Worm (Caenorhabditis elegans): Measurements from ENCODE around the gene plr-1.

plr-1 gene

DNA sequence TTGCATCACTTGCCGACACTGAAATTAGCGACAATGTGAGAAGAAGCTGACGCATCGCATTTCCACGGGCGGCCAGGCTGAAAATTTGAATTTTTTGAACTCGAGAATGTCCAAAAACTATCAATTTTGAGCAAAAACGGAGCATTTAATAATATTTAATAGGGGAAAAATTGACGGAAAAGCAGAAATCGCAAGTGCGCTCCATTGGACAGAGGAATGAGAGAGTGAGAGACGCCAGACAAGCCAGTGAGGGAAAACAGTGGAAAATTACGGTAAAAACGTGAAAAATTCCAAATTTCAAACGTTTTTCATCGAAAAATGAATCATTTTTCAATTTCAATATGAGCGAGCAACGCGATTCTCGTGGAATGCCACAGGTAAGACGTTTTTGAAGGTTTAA is 48.5 kb downstream of the plr-1 start, which contains the start of the genes Y66D12A.21 and spe-6 (continued):
- TF ChIP-seq lir-1 (GFP tag; conservative IDR thresholded peaks at IDR 0.05) = no peak

- no peak for TF ChIP-seq tbp1 (GFP tag; optimal IDR thresholded peaks at IDR 0.05)
- TF ChIP-seq sea-2 (GFP tag; IDR thresholded peaks at IDR 0.05) = 0 out of 2 replicates have a peak, but pooled peaks have one; percentile 6
Measured at ce11 chrIII:11505621-11506020, 48.9 kb downstream of the plr-1 start.

ce11 chrIII:11508816-11509215 is 52.1 kb downstream of the plr-1 start, which contains the start of gene Y66D12A.19:
Gene Y66D12A.19 (plus strand): TSS chrIII:11509081.
- TF ChIP-seq ets-4 (GFP tag; optimal IDR thresholded peaks at IDR 0.05) (no peak), Y95B8A.8 (GFP tag; IDR thresholded peaks at IDR 0.05) (no peak), lin-54 (GFP tag; optimal IDR thresholded peaks at IDR 0.05) (peak; percentile 7), D2030.7 (GFP tag; IDR thresholded peaks at IDR 0.05) (peak; percentile 26; the same call in 1 of the 2 replicates), ekl-4 (GFP tag; IDR thresholded peaks at IDR 0.05) (no peak), lsl-1 (GFP tag; optimal IDR thresholded peaks at IDR 0.05) (peak; percentile 73), cebp-2 (GFP tag; IDR thresholded peaks at IDR 0.05) (no peak), F33H1.4 (GFP tag; IDR thresholded peaks at IDR 0.05) (peak; percentile 77), nhr-27 (tag; optimal IDR thresholded peaks at IDR 0.05) (no peak), snpc-1.3 (tag; optimal IDR thresholded peaks at IDR 0.05; ENCODE audit: insufficient read depth) (no peak), F57A8.1 (GFP tag; optimal IDR thresholded peaks at IDR 0.05) (no peak), madf-6 (GFP tag; IDR thresholded peaks at IDR 0.05) (peak; percentile 21; the same call in 1 of the 2 replicates), somi-1 (GFP tag; optimal IDR thresholded peaks at IDR 0.05) (no peak)

DNA sequence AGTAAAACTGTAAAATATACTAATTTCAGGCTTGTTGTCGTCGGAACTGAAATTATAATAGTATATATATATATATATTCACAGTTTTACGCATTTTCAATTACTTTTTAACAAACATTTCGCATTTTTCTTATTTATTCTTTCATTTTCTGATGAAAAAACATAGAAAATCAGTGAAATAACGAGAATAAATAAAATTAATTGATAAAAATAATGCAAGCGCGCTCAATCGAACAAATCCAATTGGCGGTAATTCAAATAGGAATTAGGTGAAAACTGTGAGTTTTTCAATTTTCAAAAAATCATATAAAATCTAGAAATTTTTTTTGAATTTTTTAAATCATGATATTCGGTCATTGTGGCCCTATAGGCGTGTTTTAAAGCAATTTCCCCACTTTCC is 53.4 kb downstream of the plr-1 start:
- TF ChIP-seq lin-40 (tag; optimal IDR thresholded peaks at IDR 0.05) = no peak
- TF ChIP-seq attf-6 (GFP tag; IDR thresholded peaks at IDR 0.05) = no peak
- no peak for TF ChIP-seq die-1 (tag; optimal IDR thresholded peaks at IDR 0.05)
- TF ChIP-seq zfh-2 (GFP tag; conservative IDR thresholded peaks at IDR 0.05) = no peak
- TF ChIP-seq nfyb-1 (GFP tag; IDR thresholded peaks at IDR 0.05) = no peak
- no peak for TF ChIP-seq aptf-3 (GFP tag; IDR thresholded peaks at IDR 0.05)
- TF ChIP-seq madf-10 (tag; optimal IDR thresholded peaks at IDR 0.05) = no peak
- TF ChIP-seq ceh-91 (GFP tag; IDR thresholded peaks at IDR 0.05) = no peak
- TF ChIP-seq xnd-1 (tag; optimal IDR thresholded peaks at IDR 0.05) = no peak
- TF ChIP-seq mes-4 (tag; optimal IDR thresholded peaks at IDR 0.05) = no peak
- TF ChIP-seq F10E7.11 (tag; optimal IDR thresholded peaks at IDR 0.05) = no peak
- TF ChIP-seq cebp-2 (GFP tag; IDR thresholded peaks at IDR 0.05) = no peak
- TF ChIP-seq sea-2 (GFP tag; IDR thresholded peaks at IDR 0.05) = no peak
- TF ChIP-seq ceh-79 (tag; optimal IDR thresholded peaks at IDR 0.05) = no peak

DNA sequence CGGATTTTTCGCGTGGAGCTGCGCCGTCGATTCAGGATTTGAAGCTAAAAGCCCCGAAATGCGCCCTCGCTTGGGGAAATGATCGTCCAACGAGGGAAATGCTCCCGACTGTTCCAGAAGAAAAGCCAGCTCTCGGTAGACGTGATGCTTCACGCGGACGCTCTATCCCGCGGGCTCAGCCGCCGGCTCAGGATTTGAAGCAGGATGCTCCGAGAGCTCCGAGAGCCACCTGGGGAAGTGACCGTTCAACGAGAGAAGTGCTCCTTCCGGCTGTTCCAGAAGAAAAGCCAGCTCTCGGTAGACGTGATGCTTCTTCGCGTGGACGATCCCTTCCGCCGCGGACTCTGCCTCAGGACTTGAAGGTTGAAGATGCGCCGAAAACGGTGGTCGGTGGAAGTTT is 54.1 kb downstream of the plr-1 start:
- TF ChIP-seq lsl-1 (GFP tag; optimal IDR thresholded peaks at IDR 0.05) (no peak), Y53G8AR.9 (GFP tag; conservative IDR thresholded peaks at IDR 0.05) (no peak), egrh-3 (GFP tag; IDR thresholded peaks at IDR 0.05) (peak; percentile 75; the same call in 1 of the 2 replicates), zfh-2 (GFP tag; conservative IDR thresholded peaks at IDR 0.05) (peak; percentile 78), snpc-1.1 (tag; optimal IDR thresholded peaks at IDR 0.05; ENCODE audit: insufficient read depth) (no peak), nhr-179 (tag; optimal IDR thresholded peaks at IDR 0.05) (no peak)

Measured in whole organism, young adult.